Fruit fly (Drosophila melanogaster) Kc167 (cell line): ENCODE measurements around the gene Acp63F.

Experiments
- Myc ChIP-seq: fragments of >200 bp; optimal IDR thresholded peaks from 2 replicates; lab custom pipeline; 2017; ENCODE audit warnings: missing external identifiers
- psq ChIP-seq: fragments of >200 bp; optimal IDR thresholded peaks from 2 replicates; lab custom pipeline; 2017; ENCODE audit warnings: missing external identifiers

dm6 chr3L:3849763-3850162 is 33.6 kb upstream of the Acp63F start:
- TF ChIP-seq psq (lab: Kevin White, UChicago) (no peak), Myc (lab: Kevin White, UChicago) (no peak)
